Worm (Caenorhabditis elegans) whole organism, L1 larva: ENCODE data around the gene sri-26.
A peak's percentile ranks its signal among the peaks of the same experiment; 100 is the strongest.
"Not testable (repeated sequence)": the region's sequence is repeated elsewhere in the genome, so short reads cannot be mapped to it uniquely, and the experiment has no call there.

Experiments used
- C04F5.9 ChIP-seq: sonication (generic microtip); optimal IDR thresholded peaks from 2 replicates; lab custom pipeline; 2016; ENCODE audit warnings: missing genetic modification characterization, missing compliant biosample characterization
- C16A3.4 ChIP-seq: fragments of 150-350 bp; optimal IDR thresholded peaks from 2 replicates; lab custom pipeline; 2014; ENCODE audit warnings: missing biosample characterization, missing genetic modification characterization
- C34B4.2 ChIP-seq: sonication (generic microtip); optimal IDR thresholded peaks from 2 replicates; lab custom pipeline; 2017; ENCODE audit warnings: mild to moderate bottlenecking, missing genetic modification characterization, missing compliant biosample characterization
- F16B12.6 ChIP-seq: fragments of 150-350 bp; optimal IDR thresholded peaks from 2 replicates; lab custom pipeline; 2014; ENCODE audit warnings: missing biosample characterization, missing genetic modification characterization
- alr-1 ChIP-seq: fragments of 200-800 bp; sonication (Bioruptor generic); optimal IDR thresholded peaks from 2 replicates; lab custom pipeline; 2018; ENCODE audit warnings: borderline replicate concordance, mild to moderate bottlenecking, missing genetic modification characterization, missing compliant biosample characterization
- aly-2 ChIP-seq: fragments of 150-350 bp; optimal IDR thresholded peaks from 2 replicates; lab custom pipeline; 2014; ENCODE audit warnings: missing biosample characterization, missing genetic modification characterization
- blmp-1 ChIP-seq: fragments of 150-350 bp; optimal IDR thresholded peaks from 2 replicates; lab custom pipeline; 2014; ENCODE audit warnings: missing biosample characterization, missing genetic modification characterization
- ceh-82 ChIP-seq, 3 experiments: fragments of 150-350 bp in 1 of 3; sonication (generic microtip) in 2 of 3; optimal IDR thresholded peaks; 2 replicates each; lab custom pipeline; 2014 to 2017; ENCODE audit warnings: missing biosample characterization in 3 of 3, missing genetic modification characterization in 3 of 3
- ceh-88 ChIP-seq: fragments of 200-800 bp; sonication (Bioruptor generic); IDR thresholded peaks from 2 replicates; pipeline ENCODE4 v1.3.6; 2022; ENCODE audit warnings: missing genetic modification characterization, missing compliant biosample characterization
- ceh-90 ChIP-seq: sonication (generic microtip); optimal IDR thresholded peaks from 2 replicates; lab custom pipeline; 2016; ENCODE audit warnings: missing genetic modification characterization, missing compliant biosample characterization
- efl-1 ChIP-seq, 4 experiments: fragments of 150-350 bp; optimal IDR thresholded peaks in 3 of 4; peaks in 1 of 4; 1 replicate in 1 of 4; 2 replicates in 3 of 4; lab custom pipeline; 2014; ENCODE audit warnings: missing biosample characterization in 2 of 4, missing genetic modification characterization in 2 of 4, missing genetic modification reagents in 2 of 4
- ets-5 ChIP-seq: fragments of 200-800 bp; sonication (Bioruptor generic); IDR thresholded peaks from 2 replicates; pipeline ENCODE4 v1.3.6; 2022; ENCODE audit warnings: missing genetic modification characterization, missing compliant biosample characterization
- fkh-10 ChIP-seq: sonication (generic microtip); optimal IDR thresholded peaks from 2 replicates; lab custom pipeline; 2017; ENCODE audit warnings: missing biosample characterization, missing genetic modification reagents, missing genetic modification characterization
- grh-1 ChIP-seq: fragments of 200-800 bp; sonication (Bioruptor generic); IDR thresholded peaks from 2 replicates; pipeline ENCODE4 v1.3.6; 2022; ENCODE audit warnings: missing genetic modification reagents, missing genetic modification characterization, missing compliant biosample characterization
- hlh-17 ChIP-seq: fragments of 200-800 bp; sonication (Bioruptor generic); optimal IDR thresholded peaks from 2 replicates; lab custom pipeline; 2018; ENCODE audit warnings: missing genetic modification characterization, mild to moderate bottlenecking, missing compliant biosample characterization, moderate library complexity, borderline replicate concordance
- jun-1 ChIP-seq: fragments of 150-350 bp; optimal IDR thresholded peaks from 2 replicates; lab custom pipeline; 2014; ENCODE audit warnings: missing biosample characterization, missing genetic modification reagents, missing genetic modification characterization
- lin-14 ChIP-seq: fragments of 200-800 bp; sonication (Bioruptor generic); optimal IDR thresholded peaks from 2 replicates; lab custom pipeline; 2018; ENCODE audit warnings: mild to moderate bottlenecking, missing genetic modification characterization, moderate library complexity, missing compliant biosample characterization
- lin-15B ChIP-seq: fragments of 150-350 bp; sonication (generic microtip); optimal IDR thresholded peaks from 3 replicates; lab custom pipeline; 2014; ENCODE audit warnings: missing biosample characterization, missing genetic modification characterization
- lir-3 ChIP-seq: sonication (generic microtip); optimal IDR thresholded peaks from 2 replicates; lab custom pipeline; 2016; ENCODE audit warnings: mild to moderate bottlenecking, missing genetic modification characterization, moderate library complexity, missing compliant biosample characterization; ENCODE audit not compliant: poor library complexity
- lsy-2 ChIP-seq, 2 experiments: fragments of 150-350 bp; optimal IDR thresholded peaks; 2 replicates each; lab custom pipeline; 2014; ENCODE audit warnings: missing biosample characterization in 2 of 2, missing genetic modification characterization in 2 of 2
- nhr-20 ChIP-seq: sonication (generic microtip); optimal IDR thresholded peaks from 2 replicates; lab custom pipeline; 2016; ENCODE audit warnings: mild to moderate bottlenecking, missing genetic modification characterization, missing compliant biosample characterization
- nhr-237 ChIP-seq: fragments of 150-350 bp; optimal IDR thresholded peaks from 2 replicates; lab custom pipeline; 2014; ENCODE audit warnings: missing biosample characterization, missing genetic modification characterization
- nhr-28 ChIP-seq: fragments of 150-350 bp; optimal IDR thresholded peaks from 2 replicates; lab custom pipeline; 2014; ENCODE audit warnings: missing biosample characterization, missing genetic modification characterization
- snpc-4 ChIP-seq: fragments of 150-350 bp; optimal IDR thresholded peaks from 2 replicates; lab custom pipeline; 2014; ENCODE audit warnings: missing biosample characterization, missing genetic modification characterization
- snu-23 ChIP-seq: sonication (generic microtip); optimal IDR thresholded peaks from 2 replicates; lab custom pipeline; 2016; ENCODE audit warnings: missing genetic modification characterization, missing compliant biosample characterization
- sptf-1 ChIP-seq: fragments of 150-350 bp; optimal IDR thresholded peaks from 2 replicates; lab custom pipeline; 2014; ENCODE audit warnings: missing biosample characterization, missing genetic modification characterization
- sup-37 ChIP-seq: fragments of 200-800 bp; sonication (Bioruptor generic); optimal IDR thresholded peaks from 2 replicates; lab custom pipeline; 2018; ENCODE audit warnings: mild to moderate bottlenecking, missing genetic modification characterization, missing compliant biosample characterization
- tbx-2 ChIP-seq: sonication (generic microtip); optimal IDR thresholded peaks from 2 replicates; lab custom pipeline; 2016; ENCODE audit warnings: missing genetic modification characterization, missing compliant biosample characterization
- xbp-1 ChIP-seq: sonication (generic microtip); optimal IDR thresholded peaks from 2 replicates; lab custom pipeline; 2016; ENCODE audit warnings: missing genetic modification characterization, missing compliant biosample characterization
- ztf-11 ChIP-seq, 2 experiments: sonication (generic microtip); optimal IDR thresholded peaks; 2 replicates each; lab custom pipeline; 2016 to 2017; ENCODE audit warnings: missing genetic modification characterization in 2 of 2, missing biosample characterization in 1 of 2, missing compliant biosample characterization in 1 of 2
- ztf-4 ChIP-seq: fragments of 150-350 bp; optimal IDR thresholded peaks from 2 replicates; lab custom pipeline; 2014; ENCODE audit warnings: missing biosample characterization, missing genetic modification characterization

Gene sri-26

ce11 chrV:15244456-15244855 is 29.2 kb downstream of the sri-26 start, which contains the start of gene kin-30:
Gene kin-30 (plus strand): TSS chrV:15244756.
- TF ChIP-seq nhr-237 (tag; lab: Kevin White, UChicago) (no peak), efl-1 (optimal IDR thresholded peaks at IDR 0.05; lab: Kevin White, UChicago) (no peak), efl-1 (GFP tag; optimal IDR thresholded peaks at IDR 0.05 in 1 of 2; lab: Kevin White, UChicago) (no peak), hlh-17 (GFP tag; lab: Kevin White, UChicago) (no peak), aly-2 (tag; lab: Kevin White, UChicago) (no peak), C34B4.2 (tag; lab: Kevin White, UChicago) (no peak), snu-23 (no peak), tbx-2 (tag; lab: Kevin White, UChicago) (no peak), F16B12.6 (tag; lab: Kevin White, UChicago) (no peak), C04F5.9 (no peak), ets-5 (no peak), nhr-20 (tag; lab: Kevin White, UChicago) (no peak), ztf-4 (no peak), lsy-2 (tag; optimal IDR thresholded peaks at IDR 0.05; lab: Kevin White, UChicago) (no peak), sptf-1 (tag; lab: Kevin White, UChicago) (no peak), lir-3 (no peak), fkh-10 (GFP tag; lab: Kevin White, UChicago) (no peak)
- TF ChIP-seq, all 84 proteins: peak for 0

- TF ChIP-seq C34B4.2 (tag; lab: Kevin White, UChicago); snpc-4 (tag; lab: Kevin White, UChicago); lsy-2 (tag; optimal IDR thresholded peaks at IDR 0.05; lab: Kevin White, UChicago): not testable (repeated sequence)
- TF ChIP-seq, all 84 proteins: peak for 0; not testable (repeated sequence) for 84
These were observed 35.0 kb downstream of the sri-26 start, which contains the start of gene srd-28 for ce11 chrV:15250304-15250703. Gene srd-28 (plus strand): TSS chrV:15250604.

DNA sequence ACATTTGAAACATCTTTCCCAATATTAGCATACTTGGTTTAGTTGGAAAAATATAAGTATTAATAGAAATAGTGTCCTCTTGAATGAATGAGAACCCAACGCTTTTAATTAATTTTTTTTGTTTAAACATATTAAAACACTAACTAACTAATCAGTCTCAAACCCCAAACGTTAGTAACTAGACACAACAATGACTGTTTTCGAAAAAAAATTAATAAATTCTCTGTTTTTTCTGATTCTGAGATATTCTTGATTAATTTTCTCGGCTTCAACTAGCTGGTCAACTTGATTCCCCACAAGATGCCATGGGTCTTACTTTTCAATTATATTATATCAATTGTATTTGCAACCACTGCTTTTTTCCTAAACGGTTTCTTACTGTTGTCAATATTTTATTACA is 36.8 kb downstream of the sri-26 start, which contains the start of gene srbc-76:
TSS of gene srbc-76 (plus strand) at position 301 of the 400 bp plus-strand sequence.
- TF ChIP-seq ets-5 (no peak), grh-1 (no peak), ztf-11 (tag; optimal IDR thresholded peaks at IDR 0.05; lab: Kevin White, UChicago) (no peak), C04F5.9 (no peak)

DNA sequence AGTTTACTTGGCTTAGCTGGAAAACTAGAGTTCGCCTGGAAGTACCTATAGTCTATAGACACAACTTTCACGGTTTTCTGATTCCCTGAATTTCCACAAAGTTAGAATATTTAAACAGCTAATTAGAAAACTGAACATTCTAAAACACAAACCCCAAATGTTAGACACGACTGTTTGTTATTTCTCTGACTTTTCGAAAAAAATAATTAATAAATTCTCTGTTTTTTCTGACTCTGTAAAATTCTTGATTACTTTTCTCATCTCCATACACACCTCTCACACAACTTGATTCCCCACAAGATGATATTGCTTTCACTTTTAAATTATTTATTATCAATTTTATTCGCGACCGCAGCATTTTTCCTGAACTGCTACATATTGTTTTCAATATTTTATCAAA is 38.3 kb downstream of the sri-26 start, which contains the start of gene srbc-75:
TSS of gene srbc-75 (plus strand) at position 301 of the 400 bp plus-strand sequence.
- TF ChIP-seq ceh-90, result no peak
- TF ChIP-seq jun-1 (tag; lab: Kevin White, UChicago), result no peak
- no peak for TF ChIP-seq ceh-88 (GFP tag; lab: Robert Waterston, UW)
- no peak for TF ChIP-seq lin-15B (tag; lab: Kevin White, UChicago)
- peak; percentile 3 for TF ChIP-seq blmp-1 (tag; lab: Kevin White, UChicago)
- TF ChIP-seq hlh-17 (GFP tag; lab: Kevin White, UChicago), result no peak
- TF ChIP-seq xbp-1 (tag; lab: Kevin White, UChicago), result no peak

DNA sequence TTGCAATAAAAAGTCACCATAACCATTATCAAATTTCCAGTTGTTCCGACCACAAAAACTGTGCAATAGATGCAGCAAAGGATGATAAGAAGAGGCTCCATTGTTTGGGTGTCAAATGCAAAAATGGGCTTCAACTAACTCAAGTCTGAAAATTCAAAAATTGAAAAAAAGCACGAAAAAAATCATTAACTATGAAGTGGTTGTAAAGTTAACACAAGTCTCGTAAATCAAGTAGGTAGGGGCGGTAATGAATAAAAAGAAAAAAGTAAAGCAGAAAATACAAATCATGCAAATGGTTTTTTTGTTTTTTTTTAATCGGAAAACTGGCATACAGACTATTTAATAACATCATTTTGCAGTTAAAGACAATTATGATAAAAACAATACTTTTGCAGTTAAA is 41.4 kb downstream of the sri-26 start, which contains the start of gene srsx-39:
TSS of gene srsx-39 (minus strand) at position 101 of the 400 bp plus-strand sequence.
- not testable (repeated sequence) for TF ChIP-seq lin-14 (GFP tag; lab: Kevin White, UChicago); C16A3.4; nhr-28 (tag; lab: Kevin White, UChicago)
- TF ChIP-seq, all 84 proteins: peak for 0; not testable (repeated sequence) for 84

DNA sequence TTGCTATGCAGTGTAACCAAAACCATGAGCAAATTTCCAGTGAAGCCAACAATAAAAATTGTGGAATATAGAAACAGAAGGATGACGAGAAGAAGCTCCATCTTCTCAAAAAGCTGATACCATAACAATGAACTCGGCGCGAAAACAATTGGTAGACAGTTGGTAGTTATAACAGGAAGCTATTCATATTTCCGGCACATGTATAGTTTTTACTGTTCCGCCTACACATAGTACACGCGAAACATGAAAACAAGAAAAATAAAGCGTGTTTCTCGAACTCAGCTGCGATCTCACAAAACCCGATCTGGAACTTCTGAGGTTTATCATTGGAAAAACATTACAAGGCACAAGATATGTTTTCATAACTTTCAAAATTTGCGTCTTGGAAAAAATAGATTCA is 43.8 kb downstream of the sri-26 start, which contains the start of gene srsx-37:
TSS of gene srsx-37 (minus strand) at position 101 of the 400 bp plus-strand sequence.
- TF ChIP-seq ceh-82 (tag; optimal IDR thresholded peaks at IDR 0.05; lab: Kevin White, UChicago), result no peak
- TF ChIP-seq nhr-28 (tag; lab: Kevin White, UChicago), result no peak
- no peak for TF ChIP-seq alr-1 (tag; lab: Kevin White, UChicago)
- no peak for TF ChIP-seq sup-37
- no peak for TF ChIP-seq snpc-4 (tag; lab: Kevin White, UChicago)
- no peak for TF ChIP-seq aly-2 (tag; lab: Kevin White, UChicago)
- no peak for TF ChIP-seq nhr-237 (tag; lab: Kevin White, UChicago)
- no peak for TF ChIP-seq grh-1
